Worm (Caenorhabditis elegans) whole organism, late embryonic: ENCODE results near the gene fbxb-105.

Experiments
- C38D4.7 ChIP-seq: fragments of 200-800 bp; sonication (Bioruptor generic); optimal IDR thresholded peaks from 2 replicates; lab custom pipeline; 2018; ENCODE audit warnings: mild to moderate bottlenecking, missing genetic modification characterization, moderate library complexity, missing compliant biosample characterization
- K02D7.2 ChIP-seq: sonication (generic microtip); optimal IDR thresholded peaks from 2 replicates; lab custom pipeline; 2017; ENCODE audit warnings: mild to moderate bottlenecking, missing genetic modification characterization, missing compliant biosample characterization
- Y22D7AL.16 ChIP-seq: sonication (generic microtip); optimal IDR thresholded peaks from 2 replicates; lab custom pipeline; 2016; ENCODE audit warnings: missing genetic modification characterization, missing compliant biosample characterization
- ama-1 ChIP-seq: fragments of 150-350 bp; optimal IDR thresholded peaks from 2 replicates; lab custom pipeline; 2014
- ceh-18 ChIP-seq: sonication (generic microtip); optimal IDR thresholded peaks from 2 replicates; lab custom pipeline; 2016; ENCODE audit warnings: missing genetic modification characterization, missing compliant biosample characterization
- ceh-24 ChIP-seq: sonication (generic microtip); optimal IDR thresholded peaks from 2 replicates; lab custom pipeline; 2016; ENCODE audit warnings: mild to moderate bottlenecking, missing genetic modification characterization, missing compliant biosample characterization
- ceh-34 ChIP-seq: sonication (generic microtip); optimal IDR thresholded peaks from 2 replicates; lab custom pipeline; 2016; ENCODE audit warnings: mild to moderate bottlenecking, missing genetic modification characterization, missing compliant biosample characterization
- ceh-6 ChIP-seq: fragments of 200-800 bp; sonication (Bioruptor generic); optimal IDR thresholded peaks from 2 replicates; lab custom pipeline; 2018; ENCODE audit warnings: mild to moderate bottlenecking, missing genetic modification characterization, missing compliant biosample characterization
- che-1 ChIP-seq: sonication (generic microtip); optimal IDR thresholded peaks from 2 replicates; lab custom pipeline; 2016; ENCODE audit warnings: mild to moderate bottlenecking, missing genetic modification characterization, missing compliant biosample characterization
- dve-1 ChIP-seq: sonication (generic microtip); optimal IDR thresholded peaks from 2 replicates; lab custom pipeline; 2017; ENCODE audit warnings: antibody characterized with exemption, mild to moderate bottlenecking, missing genetic modification characterization, missing compliant biosample characterization
- elt-2 ChIP-seq: sonication (generic microtip); optimal IDR thresholded peaks from 2 replicates; lab custom pipeline; 2016; ENCODE audit warnings: missing genetic modification reagents, missing genetic modification characterization, missing compliant biosample characterization
- elt-4 ChIP-seq: sonication (generic microtip); optimal IDR thresholded peaks from 2 replicates; lab custom pipeline; 2016; ENCODE audit warnings: missing genetic modification characterization, missing compliant biosample characterization
- fkh-10 ChIP-seq: fragments of 150-350 bp; optimal IDR thresholded peaks from 2 replicates; lab custom pipeline; 2014; ENCODE audit warnings: missing biosample characterization, missing genetic modification reagents, missing genetic modification characterization
- fkh-6 ChIP-seq: sonication (generic microtip); optimal IDR thresholded peaks from 2 replicates; lab custom pipeline; 2016; ENCODE audit warnings: missing genetic modification characterization, missing compliant biosample characterization
- hlh-13 ChIP-seq: fragments of 200-800 bp; sonication (Bioruptor generic); optimal IDR thresholded peaks from 2 replicates; lab custom pipeline; 2018; ENCODE audit warnings: mild to moderate bottlenecking, missing genetic modification characterization, missing compliant biosample characterization
- hlh-15 ChIP-seq: sonication (generic microtip); optimal IDR thresholded peaks from 2 replicates; lab custom pipeline; 2016; ENCODE audit warnings: missing genetic modification characterization, missing compliant biosample characterization
- hlh-30 ChIP-seq: sonication (generic microtip); optimal IDR thresholded peaks from 2 replicates; lab custom pipeline; 2017; ENCODE audit warnings: antibody characterized with exemption, missing genetic modification characterization, missing compliant biosample characterization; ENCODE audit not compliant: insufficient read depth
- hlh-6 ChIP-seq: sonication (generic microtip); optimal IDR thresholded peaks from 2 replicates; lab custom pipeline; 2016; ENCODE audit warnings: missing genotype, missing genetic modification characterization, missing compliant biosample characterization
- lim-6 ChIP-seq: sonication (generic microtip); optimal IDR thresholded peaks from 2 replicates; lab custom pipeline; 2016; ENCODE audit warnings: missing genetic modification characterization, missing compliant biosample characterization
- lin-11 ChIP-seq: fragments of 200-800 bp; sonication (Bioruptor generic); optimal IDR thresholded peaks from 2 replicates; lab custom pipeline; 2018; ENCODE audit warnings: mild to moderate bottlenecking, missing genetic modification characterization, missing compliant biosample characterization
- nfya-1 ChIP-seq: sonication (generic microtip); optimal IDR thresholded peaks from 2 replicates; lab custom pipeline; 2017; ENCODE audit warnings: missing genetic modification characterization, mild to moderate bottlenecking, missing compliant biosample characterization, antibody characterized with exemption, moderate library complexity
- nhr-11 ChIP-seq: fragments of 150-350 bp; optimal IDR thresholded peaks from 2 replicates; lab custom pipeline; 2014; ENCODE audit warnings: missing biosample characterization, missing genetic modification characterization
- npax-4 ChIP-seq: sonication (generic microtip); optimal IDR thresholded peaks from 2 replicates; lab custom pipeline; 2016; ENCODE audit warnings: missing genetic modification characterization, missing compliant biosample characterization
- odd-2 ChIP-seq: sonication (generic microtip); optimal IDR thresholded peaks from 2 replicates; lab custom pipeline; 2017; ENCODE audit warnings: antibody characterized with exemption, mild to moderate bottlenecking, missing genetic modification characterization, missing compliant biosample characterization
- pag-3 ChIP-seq: sonication (generic microtip); optimal IDR thresholded peaks from 2 replicates; lab custom pipeline; 2016; ENCODE audit warnings: missing compliant biosample characterization, missing genetic modification characterization, borderline replicate concordance
- pha-2 ChIP-seq: sonication (generic microtip); optimal IDR thresholded peaks from 2 replicates; lab custom pipeline; 2017; ENCODE audit warnings: mild to moderate bottlenecking, missing genetic modification characterization, missing compliant biosample characterization
- pqm-1 ChIP-seq: sonication (generic microtip); optimal IDR thresholded peaks from 2 replicates; lab custom pipeline; 2016; ENCODE audit warnings: missing genetic modification characterization, missing compliant biosample characterization
- pros-1 ChIP-seq: fragments of 150-350 bp; optimal IDR thresholded peaks from 2 replicates; lab custom pipeline; 2014; ENCODE audit warnings: missing biosample characterization, missing genetic modification reagents, missing genetic modification characterization
- ref-2 ChIP-seq: sonication (generic microtip); optimal IDR thresholded peaks from 2 replicates; lab custom pipeline; 2016; ENCODE audit warnings: missing genetic modification characterization, missing compliant biosample characterization
- sdc-2 ChIP-seq: sonication (generic microtip); optimal IDR thresholded peaks from 2 replicates; lab custom pipeline; 2016; ENCODE audit warnings: missing genotype, missing genetic modification characterization, missing compliant biosample characterization
- sox-2 ChIP-seq: fragments of 200-800 bp; sonication (Bioruptor generic); IDR thresholded peaks from 2 replicates; pipeline ENCODE4 v1.3.6; 2022; ENCODE audit warnings: missing genetic modification reagents, missing genetic modification characterization, missing compliant biosample characterization
- sox-4 ChIP-seq: sonication (generic microtip); optimal IDR thresholded peaks from 2 replicates; lab custom pipeline; 2017; ENCODE audit warnings: mild to moderate bottlenecking, missing genetic modification characterization, inconsistent platforms, missing compliant biosample characterization
- syd-9 ChIP-seq: sonication (generic microtip); optimal IDR thresholded peaks from 2 replicates; lab custom pipeline; 2016; ENCODE audit warnings: mild to moderate bottlenecking, missing genetic modification characterization, moderate library complexity, missing compliant biosample characterization
- tbx-2 ChIP-seq: sonication (generic microtip); optimal IDR thresholded peaks from 2 replicates; lab custom pipeline; 2016; ENCODE audit warnings: missing genetic modification characterization, missing compliant biosample characterization
- ttx-3 ChIP-seq: sonication (generic microtip); optimal IDR thresholded peaks from 2 replicates; lab custom pipeline; 2016; ENCODE audit warnings: missing genetic modification reagents, missing genetic modification characterization, missing compliant biosample characterization
- unc-3 ChIP-seq, 2 experiments: fragments of 200-800 bp in 1 of 2; sonication (Bioruptor generic) in 1 of 2; sonication (generic microtip) in 1 of 2; conservative IDR thresholded peaks in 1 of 2; optimal IDR thresholded peaks in 1 of 2; 2 replicates each; pipeline versions ENCODE4 v1.3.6 to Lab custom; 2016 to 2022; ENCODE audit warnings: missing compliant biosample characterization in 2 of 2, missing genetic modification characterization in 2 of 2, missing genetic modification reagents in 1 of 2
- zip-5 ChIP-seq: sonication (generic microtip); optimal IDR thresholded peaks from 2 replicates; lab custom pipeline; 2016; ENCODE audit warnings: missing genetic modification characterization, missing compliant biosample characterization
- ztf-16 ChIP-seq: sonication (generic microtip); optimal IDR thresholded peaks from 2 replicates; lab custom pipeline; 2017; ENCODE audit warnings: missing genetic modification characterization, missing compliant biosample characterization

The fbxb-105 gene

ce11 chrII:2736156-2736728 lies 34.4 kb downstream of the fbxb-105 start, which contains the start of gene T05A8.8:
T05A8.8 (plus strand) TSS chrII:2736678.
- TF ChIP-seq hlh-15: no peak
- TF ChIP-seq pha-2 (tag; lab: Kevin White, UChicago): no peak
- no peak for TF ChIP-seq elt-4 (tag; lab: Kevin White, UChicago)
- no peak for TF ChIP-seq sox-2 (GFP tag; lab: Robert Waterston, UW)
- TF ChIP-seq ama-1 (lab: Kevin White, UChicago): no peak
- TF ChIP-seq hlh-30 (tag; lab: Kevin White, UChicago): no peak
- TF ChIP-seq nhr-11 (tag; lab: Kevin White, UChicago): no peak
- no peak for TF ChIP-seq ztf-16 (tag; lab: Kevin White, UChicago)
- no peak for TF ChIP-seq syd-9 (tag; lab: Kevin White, UChicago)
- TF ChIP-seq zip-5 (tag; lab: Kevin White, UChicago): no peak
- no peak for TF ChIP-seq tbx-2 (tag; lab: Kevin White, UChicago)
- no peak for TF ChIP-seq ceh-6 (GFP tag; lab: Kevin White, UChicago)

ce11 chrII:2735644-2736043 lies 35.0 kb downstream of the fbxb-105 start:
- TF ChIP-seq unc-3 (GFP tag; conservative IDR thresholded peaks at IDR 0.05; lab: Robert Waterston, UW): no peak
- TF ChIP-seq unc-3 (tag; optimal IDR thresholded peaks at IDR 0.05; lab: Kevin White, UChicago): no peak
- TF ChIP-seq dve-1: no peak
- TF ChIP-seq sox-4 (tag; lab: Kevin White, UChicago): no peak
- no peak for TF ChIP-seq ama-1 (lab: Kevin White, UChicago)
- TF ChIP-seq hlh-13 (GFP tag; lab: Kevin White, UChicago): no peak
- no peak for TF ChIP-seq lim-6 (tag; lab: Kevin White, UChicago)
- TF ChIP-seq fkh-10: no peak
- no peak for TF ChIP-seq fkh-6
- no peak for TF ChIP-seq hlh-6

- TF ChIP-seq ceh-34 (tag; lab: Kevin White, UChicago): no peak
- no peak for TF ChIP-seq ceh-18 (tag; lab: Kevin White, UChicago)
- TF ChIP-seq pros-1: no peak
- no peak for TF ChIP-seq nhr-11 (tag; lab: Kevin White, UChicago)
- no peak for TF ChIP-seq Y22D7AL.16
- TF ChIP-seq ref-2 (tag; lab: Kevin White, UChicago): no peak
- TF ChIP-seq lin-11 (tag; lab: Kevin White, UChicago): no peak
- no peak for TF ChIP-seq C38D4.7
- no peak for TF ChIP-seq elt-2 (tag; lab: Kevin White, UChicago)
- no peak for TF ChIP-seq npax-4 (tag; lab: Kevin White, UChicago)
- TF ChIP-seq che-1 (tag; lab: Kevin White, UChicago): no peak
- no peak for TF ChIP-seq pag-3
- no peak for TF ChIP-seq sdc-2
- no peak for TF ChIP-seq odd-2 (tag; lab: Kevin White, UChicago)
- TF ChIP-seq ceh-24 (tag; lab: Kevin White, UChicago): no peak
- no peak for TF ChIP-seq pqm-1 (tag; lab: Kevin White, UChicago)
- no peak for TF ChIP-seq ttx-3 (tag; lab: Kevin White, UChicago)
- no peak for TF ChIP-seq ztf-16 (tag; lab: Kevin White, UChicago)
- no peak for TF ChIP-seq hlh-6
- TF ChIP-seq hlh-13 (GFP tag; lab: Kevin White, UChicago): no peak
- TF ChIP-seq, all 69 proteins: peak for 0
Observed at ce11 chrII:2735192-2735591, 35.5 kb downstream of the fbxb-105 start, which contains the start of gene wdr-31. wdr-31 (minus strand) TSS chrII:2735292.

- peak; percentile 49 for TF ChIP-seq nfya-1
- no peak for TF ChIP-seq K02D7.2
Observed at ce11 chrII:2734735-2735134, 36.0 kb downstream of the fbxb-105 start.
